Fruit fly (Drosophila melanogaster) whole organism, wandering third instar larva: ENCODE measurements around the gene shf.

ENCODE experiments used
- Myc ChIP-seq: fragments of >200 bp; optimal IDR thresholded peaks from 2 replicates; lab custom pipeline; 2017
- N ChIP-seq: fragments of >200 bp; optimal IDR thresholded peaks from 2 replicates; lab custom pipeline; 2018; ENCODE audit warnings: missing biosample characterization, missing external identifiers, missing genetic modification characterization
- Rel ChIP-seq, 2 experiments: fragments of 200-800 bp; sonication (Bioruptor generic) in 1 of 2; optimal IDR thresholded peaks; 2 replicates in 1 of 2; 3 replicates in 1 of 2; lab custom pipeline; 2016 to 2019; ENCODE audit warnings: mild to moderate bottlenecking in 2 of 2, missing biosample characterization in 2 of 2, missing genetic modification characterization in 2 of 2, moderate library complexity in 1 of 2
- Sp1 ChIP-seq: fragments of 200-800 bp; sonication (Bioruptor generic); optimal IDR thresholded peaks from 3 replicates; lab custom pipeline; 2019; ENCODE audit warnings: missing biosample characterization, mild to moderate bottlenecking, missing genetic modification characterization, moderate library complexity
- dmrt93B ChIP-seq: fragments of 200-800 bp; sonication (Bioruptor generic); optimal IDR thresholded peaks from 2 replicates; lab custom pipeline; 2018; ENCODE audit warnings: missing biosample characterization, mild to moderate bottlenecking, missing genetic modification characterization
- lola ChIP-seq: fragments of >200 bp; optimal IDR thresholded peaks from 2 replicates; lab custom pipeline; 2017; ENCODE audit warnings: missing biosample characterization, missing genetic modification characterization

DNA sequence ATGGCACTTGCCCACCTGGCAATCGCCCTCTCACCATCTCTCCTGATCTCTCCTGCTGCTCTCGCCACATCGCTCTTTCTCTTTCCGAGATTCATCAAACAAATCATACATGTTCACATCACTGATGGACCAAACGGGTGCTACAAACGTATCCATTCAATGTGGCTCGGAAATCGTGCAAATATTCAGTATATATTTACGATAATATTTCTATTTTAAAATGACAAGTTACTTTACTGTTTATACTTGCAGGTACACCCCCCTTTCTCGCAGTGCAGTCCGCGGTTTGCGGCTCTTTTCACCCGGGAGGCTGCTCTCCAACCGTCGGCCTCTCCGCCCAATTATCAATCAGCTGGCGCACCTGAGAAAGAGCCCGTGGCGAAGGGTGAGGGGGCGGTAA is 12.1 kb upstream of the shf start:
- TF ChIP-seq Sp1 (peak; percentile 55), lola (GFP tag; lab: Kevin White, UChicago) (no peak), dmrt93B (GFP tag; lab: Kevin White, UChicago) (peak; percentile 41), N (GFP tag; lab: Kevin White, UChicago) (no peak), Rel (GFP tag; optimal IDR thresholded peaks at IDR 0.05; lab: Kevin White, UChicago) (no peak), Rel (tag; optimal IDR thresholded peaks at IDR 0.05; lab: Kevin White, UChicago) (no peak), Myc (lab: Kevin White, UChicago) (no peak)
